Fruit fly (Drosophila melanogaster) Kc167 (cell line): ENCODE measurements around the gene Gclc.

ENCODE experiments used
- Myc ChIP-seq: fragments of >200 bp; optimal IDR thresholded peaks from 2 replicates; lab custom pipeline; 2017; ENCODE audit warnings: missing external identifiers
- h ChIP-seq: fragments of >200 bp; optimal IDR thresholded peaks from 3 replicates; lab custom pipeline; 2018; ENCODE audit warnings: missing external identifiers
- insv ChIP-seq: fragments of >200 bp; optimal IDR thresholded peaks from 3 replicates; lab custom pipeline; 2018; ENCODE audit warnings: missing external identifiers
- psq ChIP-seq: fragments of >200 bp; optimal IDR thresholded peaks from 2 replicates; lab custom pipeline; 2017; ENCODE audit warnings: missing external identifiers

DNA sequence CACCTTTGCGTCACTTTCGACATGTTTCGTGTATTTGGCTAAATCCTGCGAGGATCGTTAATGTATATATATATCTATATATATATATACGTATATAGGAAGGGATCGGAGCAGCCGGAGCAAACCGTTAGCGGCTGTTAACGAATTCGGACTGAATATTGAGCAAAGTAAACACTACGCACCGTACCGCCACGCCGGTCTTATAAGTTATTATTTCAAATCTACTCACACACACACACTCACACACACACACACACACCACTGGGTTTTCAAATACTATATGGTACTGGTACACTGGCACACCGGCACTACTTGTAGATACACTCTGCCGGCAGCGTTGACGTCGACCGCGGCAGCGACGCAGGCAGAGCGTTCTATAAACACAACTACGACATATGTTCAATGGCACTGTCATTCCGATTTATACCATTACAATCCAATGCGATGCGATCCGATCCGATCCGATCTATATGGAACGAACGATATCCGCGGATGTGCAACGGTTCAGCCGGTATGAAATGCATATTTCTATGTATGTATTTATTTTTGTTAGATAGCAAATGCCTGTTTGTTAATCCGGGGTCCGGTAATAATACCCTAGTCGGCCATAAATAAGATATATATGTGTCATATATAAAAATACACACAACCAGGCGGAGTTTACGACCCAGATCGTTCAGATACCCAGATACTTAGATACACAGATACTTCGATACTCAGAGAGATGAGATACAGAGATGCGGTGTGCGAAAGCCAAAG, 34.3 kb downstream of the Gclc start, which contains the start of gene Ldsdh1:
- TF ChIP-seq h (lab: Kevin White, UChicago) (no peak), insv (no peak), psq (lab: Kevin White, UChicago) (no peak), Myc (lab: Kevin White, UChicago) (no peak)
